Fruit fly (Drosophila melanogaster) S2 (cell line): ENCODE results near the gene Cp36.

ENCODE experiments used
- CG8478 ChIP-seq: fragments of >200 bp; optimal IDR thresholded peaks from 2 replicates; lab custom pipeline; 2018
- CTCF ChIP-seq, 2 experiments: fragments of >200 bp; optimal IDR thresholded peaks; 2 replicates each; lab custom pipeline; 2018

DNA sequence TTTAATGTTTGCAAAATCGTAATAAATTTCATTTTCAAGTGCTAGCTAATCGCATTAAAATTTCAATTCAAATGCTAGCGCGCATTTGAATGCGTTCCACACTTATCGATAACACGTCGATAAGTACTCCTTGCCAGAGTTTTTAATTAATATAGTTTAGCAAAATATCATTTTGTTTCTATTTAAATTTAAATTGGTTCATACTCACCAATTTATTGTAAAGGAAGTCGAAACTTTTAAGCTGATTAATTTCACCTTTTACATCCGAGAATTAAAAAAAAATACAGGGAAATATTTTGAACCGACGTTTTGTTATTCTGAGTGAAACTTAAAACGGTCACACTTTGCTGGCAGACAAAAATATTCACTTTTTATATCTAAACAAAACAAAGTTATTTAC is 18.0 kb upstream of the Cp36 start, which contains the start of gene Es2:
- TF ChIP-seq CG8478 (lab: Kevin White, UChicago): no peak
- TF ChIP-seq CTCF (optimal IDR thresholded peaks at IDR 0.05; lab: Kevin White, UChicago): no peak
